Fruit fly (Drosophila melanogaster) Kc167 (cell line): ENCODE measurements around the gene CrebA.

Experiments used
- Sin3A ChIP-seq: fragments of >200 bp; optimal IDR thresholded peaks from 2 replicates; lab custom pipeline; 2018; ENCODE audit warnings: missing external identifiers
- psq ChIP-seq: fragments of >200 bp; optimal IDR thresholded peaks from 2 replicates; lab custom pipeline; 2017; ENCODE audit warnings: missing external identifiers

DNA sequence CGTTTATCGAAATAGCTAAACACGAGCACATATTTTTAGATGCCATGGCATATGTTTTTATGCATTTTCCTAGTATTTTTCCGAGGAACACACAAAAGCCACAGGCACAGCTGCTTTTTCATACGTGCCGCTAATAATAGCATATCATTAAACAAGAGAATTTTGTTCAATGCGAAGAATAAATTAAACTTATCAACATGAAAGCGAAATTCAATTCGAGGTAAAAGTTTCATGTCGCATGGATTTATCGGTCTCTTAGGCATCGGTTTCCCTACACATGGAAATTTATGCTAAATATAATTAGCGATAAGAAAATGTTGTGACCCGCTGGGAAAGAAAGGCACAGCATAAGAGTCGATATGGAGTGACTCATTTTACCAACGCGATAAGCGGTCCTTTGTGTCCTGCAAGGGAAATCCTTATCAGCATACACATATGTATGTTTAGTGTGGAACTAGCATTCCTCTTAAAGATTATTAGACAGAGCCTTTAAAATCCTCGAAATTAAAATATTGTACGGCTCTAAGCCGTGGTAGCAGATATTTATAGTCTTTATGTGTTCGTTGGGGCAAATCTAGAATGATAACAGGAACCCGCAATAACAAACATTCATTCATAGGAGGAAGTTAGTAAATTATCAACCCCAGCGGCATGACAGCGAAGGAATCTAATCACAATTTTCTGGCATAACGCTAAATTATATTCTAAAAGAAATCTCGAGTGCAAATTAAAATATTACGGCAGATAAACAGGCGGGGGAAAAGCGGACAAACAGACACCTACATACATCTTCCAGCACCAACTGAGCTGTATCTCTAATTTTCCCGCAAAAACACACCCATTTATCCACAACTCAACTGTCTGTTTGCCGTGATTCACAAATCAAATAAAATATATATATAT is 3.5 kb upstream of the CrebA start, which contains the start of gene CG43248:
- TF ChIP-seq psq, result no peak
- no peak for TF ChIP-seq Sin3A
